Fruit fly (Drosophila melanogaster): ENCODE data around the gene CG43098.

- TF ChIP-seq gce (GFP tag; IDR thresholded peaks at IDR 0.05) = no peak
- TF ChIP-seq Hmx (GFP tag; optimal IDR thresholded peaks at IDR 0.05) = no peak
- TF ChIP-seq D19A (tag; optimal IDR thresholded peaks at IDR 0.05) = no peak
- TF ChIP-seq tgo (GFP tag; IDR thresholded peaks at IDR 0.05) = no peak
- TF ChIP-seq Sox102F (GFP tag; optimal IDR thresholded peaks at IDR 0.05) = no peak
- no peak for TF ChIP-seq Mrtf (GFP tag; IDR thresholded peaks at IDR 0.05)
These were observed 25.1 kb downstream of the CG43098 start for dm6 chr3L:3684004-3684403.

Measured in whole organism, embryonic.